Fruit fly (Drosophila melanogaster) whole organism, embryonic: Measurements from ENCODE around the gene CG31663.

Experiments
- ATbp ChIP-seq: fragments of 200-800 bp; sonication (Bioruptor generic); optimal IDR thresholded peaks from 2 replicates; lab custom pipeline; 2017; ENCODE audit warnings: missing biosample characterization, mild to moderate bottlenecking, missing genetic modification characterization, missing genetic modification reagents
- Ada2b ChIP-seq: fragments of 200-800 bp; sonication (Bioruptor generic); IDR thresholded peaks from 2 replicates; pipeline ENCODE4 v1.3.6; 2022; ENCODE audit warnings: missing biosample characterization, missing genetic modification characterization
- CG10462 ChIP-seq: fragments of 200-800 bp; sonication (Bioruptor generic); optimal IDR thresholded peaks from 2 replicates; lab custom pipeline; 2016; ENCODE audit warnings: missing biosample characterization, missing genetic modification characterization
- CG11085 ChIP-seq: fragments of 200-800 bp; sonication (Bioruptor generic); IDR thresholded peaks from 2 replicates; pipeline ENCODE4 v1.3.6; 2022; ENCODE audit warnings: missing biosample characterization, missing genetic modification characterization
- CG11695 ChIP-seq: fragments of 200-800 bp; sonication (Bioruptor generic); IDR thresholded peaks from 3 replicates; pipeline ENCODE4 v1.3.6; 2022; ENCODE audit warnings: missing biosample characterization, missing genetic modification characterization
- CG12236 ChIP-seq: fragments of 200-800 bp; sonication (Bioruptor generic); optimal IDR thresholded peaks from 2 replicates; lab custom pipeline; 2016; ENCODE audit warnings: missing biosample characterization, missing genetic modification characterization
- CG12659 ChIP-seq: fragments of 200-800 bp; sonication (Bioruptor generic); optimal IDR thresholded peaks from 3 replicates; lab custom pipeline; 2017; ENCODE audit warnings: mild to moderate bottlenecking, missing biosample characterization, missing genetic modification reagents, missing genetic modification characterization
- CG12744 ChIP-seq: fragments of 200-800 bp; sonication (Bioruptor generic); optimal IDR thresholded peaks from 2 replicates; lab custom pipeline; 2016; ENCODE audit warnings: missing biosample characterization, missing genetic modification characterization
- CG14014 ChIP-seq: fragments of 200-800 bp; sonication (Bioruptor generic); IDR thresholded peaks from 2 replicates; pipeline ENCODE4 v1.3.6; 2022; ENCODE audit warnings: missing biosample characterization, missing genetic modification characterization
- CG15696 ChIP-seq: fragments of 200-800 bp; sonication (Bioruptor generic); optimal IDR thresholded peaks from 2 replicates; lab custom pipeline; 2019; ENCODE audit warnings: missing biosample characterization, mild to moderate bottlenecking, missing genetic modification characterization, moderate library complexity
- CG16813 ChIP-seq: fragments of 200-800 bp; sonication (Bioruptor generic); IDR thresholded peaks from 3 replicates; pipeline ENCODE4 v1.3.6; 2022; ENCODE audit warnings: missing biosample characterization, missing genetic modification characterization; ENCODE audit not compliant: partially characterized antibody
- CG17385 ChIP-seq: fragments of 200-800 bp; sonication (Bioruptor generic); optimal IDR thresholded peaks from 3 replicates; lab custom pipeline; 2018; ENCODE audit warnings: missing biosample characterization, mild to moderate bottlenecking, missing genetic modification characterization
- CG17802 ChIP-seq: fragments of 200-800 bp; sonication (Bioruptor generic); optimal IDR thresholded peaks from 2 replicates; lab custom pipeline; 2018; ENCODE audit warnings: missing biosample characterization, mild to moderate bottlenecking, missing genetic modification characterization, moderate library complexity
- CG17829 ChIP-seq: fragments of 200-800 bp; optimal IDR thresholded peaks from 2 replicates; lab custom pipeline; 2019; ENCODE audit warnings: missing biosample characterization, mild to moderate bottlenecking, missing genetic modification characterization, moderate library complexity
- CG18599 ChIP-seq: fragments of 200-800 bp; sonication (Bioruptor generic); optimal IDR thresholded peaks from 3 replicates; lab custom pipeline; 2017; ENCODE audit warnings: missing biosample characterization, missing genetic modification characterization, mild to moderate bottlenecking, moderate library complexity, missing genetic modification reagents
- CG2202 ChIP-seq: fragments of 200-800 bp; sonication (Bioruptor generic); optimal IDR thresholded peaks from 2 replicates; lab custom pipeline; 2018; ENCODE audit warnings: missing biosample characterization, mild to moderate bottlenecking, missing genetic modification characterization
- CG30431 ChIP-seq: fragments of 200-800 bp; sonication (Bioruptor generic); optimal IDR thresholded peaks from 2 replicates; lab custom pipeline; 2017; ENCODE audit warnings: missing biosample characterization, missing genetic modification characterization
- CG32772 ChIP-seq: fragments of 200-800 bp; sonication (Bioruptor generic); IDR thresholded peaks from 2 replicates; pipeline ENCODE4 v1.3.6; 2022; ENCODE audit warnings: missing biosample characterization, missing genetic modification characterization
- CG4820 ChIP-seq: fragments of 200-800 bp; sonication (Bioruptor generic); optimal IDR thresholded peaks from 3 replicates; lab custom pipeline; 2016; ENCODE audit warnings: missing biosample characterization, missing genetic modification characterization
- CG7372 ChIP-seq: fragments of 200-800 bp; sonication (Bioruptor generic); IDR thresholded peaks from 2 replicates; pipeline ENCODE4 v1.3.6; 2022; ENCODE audit warnings: missing biosample characterization, missing genetic modification characterization
- CG7987 ChIP-seq: fragments of 200-800 bp; sonication (Bioruptor generic); optimal IDR thresholded peaks from 2 replicates; lab custom pipeline; 2018; ENCODE audit warnings: missing biosample characterization, mild to moderate bottlenecking, missing genetic modification characterization, moderate library complexity
- CG8359 ChIP-seq: fragments of 200-800 bp; sonication (Bioruptor generic); optimal IDR thresholded peaks from 2 replicates; lab custom pipeline; 2017; ENCODE audit warnings: missing biosample characterization, mild to moderate bottlenecking, missing genetic modification characterization, borderline replicate concordance
- CG9817 ChIP-seq: fragments of 200-800 bp; sonication (Bioruptor generic); optimal IDR thresholded peaks from 2 replicates; lab custom pipeline; 2018; ENCODE audit warnings: missing biosample characterization, mild to moderate bottlenecking, missing genetic modification characterization, moderate library complexity
- Camta ChIP-seq: fragments of 200-800 bp; sonication (Bioruptor generic); optimal IDR thresholded peaks from 2 replicates; lab custom pipeline; 2016; ENCODE audit warnings: missing biosample characterization, missing genetic modification characterization
- D ChIP-seq, 2 experiments: fragments of 200-800 bp in 1 of 2; fragments of >200 bp in 1 of 2; sonication (Bioruptor generic) in 1 of 2; optimal IDR thresholded peaks; 2 replicates in 1 of 2; 3 replicates in 1 of 2; lab custom pipeline; 2017; ENCODE audit warnings: mild to moderate bottlenecking in 1 of 2, missing biosample characterization in 1 of 2, missing genetic modification characterization in 1 of 2, missing genetic modification reagents in 1 of 2
- D19A ChIP-seq: fragments of 200-800 bp; optimal IDR thresholded peaks from 3 replicates; lab custom pipeline; 2019; ENCODE audit warnings: missing biosample characterization, mild to moderate bottlenecking, missing genetic modification characterization, moderate library complexity
- Ets65A ChIP-seq: fragments of 200-800 bp; sonication (Bioruptor generic); peaks from one replicate; lab custom pipeline; 2016; ENCODE audit warnings: missing biosample characterization, missing genetic modification characterization
- HmgZ ChIP-seq: fragments of 200-800 bp; sonication (Bioruptor generic); optimal IDR thresholded peaks from 2 replicates; lab custom pipeline; 2018; ENCODE audit warnings: missing biosample characterization, mild to moderate bottlenecking, missing genetic modification characterization
- Hr3 ChIP-seq: fragments of 200-800 bp; sonication (Bioruptor generic); optimal IDR thresholded peaks from 3 replicates; lab custom pipeline; 2016; ENCODE audit warnings: missing biosample characterization, missing genetic modification characterization
- Jarid2 ChIP-seq: fragments of 200-800 bp; sonication (Bioruptor generic); optimal IDR thresholded peaks from 3 replicates; lab custom pipeline; 2017; ENCODE audit warnings: mild to moderate bottlenecking, missing biosample characterization, missing genetic modification reagents, missing genetic modification characterization
- Lpt ChIP-seq: fragments of >200 bp; optimal IDR thresholded peaks from 2 replicates; lab custom pipeline; 2018; ENCODE audit warnings: missing biosample characterization, missing genetic modification characterization
- Myb ChIP-seq: fragments of 200-800 bp; sonication (Bioruptor generic); optimal IDR thresholded peaks from 2 replicates; lab custom pipeline; 2016; ENCODE audit warnings: missing biosample characterization, missing genetic modification characterization
- Oli ChIP-seq: fragments of 200-800 bp; sonication (Bioruptor generic); optimal IDR thresholded peaks from 2 replicates; lab custom pipeline; 2018; ENCODE audit warnings: missing biosample characterization, mild to moderate bottlenecking, missing genetic modification characterization, moderate library complexity
- Sry-β ChIP-seq: fragments of 200-800 bp; sonication (Bioruptor generic); optimal IDR thresholded peaks from 2 replicates; lab custom pipeline; 2018; ENCODE audit warnings: missing biosample characterization, mild to moderate bottlenecking, missing genetic modification characterization, moderate library complexity
- ash1 ChIP-seq: fragments of 200-800 bp; sonication (Bioruptor generic); optimal IDR thresholded peaks from 2 replicates; lab custom pipeline; 2018; ENCODE audit warnings: missing biosample characterization, mild to moderate bottlenecking, missing genetic modification characterization
- bab2 ChIP-seq: fragments of 200-800 bp; sonication (Bioruptor generic); optimal IDR thresholded peaks from 2 replicates; lab custom pipeline; 2016; ENCODE audit warnings: missing biosample characterization, missing genetic modification characterization
- danr ChIP-seq: fragments of 200-800 bp; sonication (Bioruptor generic); IDR thresholded peaks from 2 replicates; pipeline ENCODE4 v1.3.6; 2022; ENCODE audit warnings: missing biosample characterization, missing genetic modification characterization
- fd102C ChIP-seq: fragments of 200-800 bp; sonication (Bioruptor generic); optimal IDR thresholded peaks from 2 replicates; lab custom pipeline; 2018; ENCODE audit warnings: missing biosample characterization, mild to moderate bottlenecking, missing genetic modification characterization, moderate library complexity
- fd96Cb ChIP-seq: fragments of 200-800 bp; sonication (Bioruptor generic); optimal IDR thresholded peaks from 2 replicates; lab custom pipeline; 2018; ENCODE audit warnings: missing biosample characterization, mild to moderate bottlenecking, missing genetic modification characterization, moderate library complexity
- lola ChIP-seq, 3 experiments: fragments of >200 bp in 2 of 3; fragments of 200-800 bp in 1 of 3; sonication (Bioruptor generic) in 1 of 3; optimal IDR thresholded peaks; 2 replicates each; lab custom pipeline; 2017 to 2019; ENCODE audit warnings: missing biosample characterization in 3 of 3, missing genetic modification characterization in 3 of 3, mild to moderate bottlenecking in 1 of 3, moderate library complexity in 1 of 3
- nerfin-1 ChIP-seq: fragments of 200-800 bp; sonication (Bioruptor generic); optimal IDR thresholded peaks from 3 replicates; lab custom pipeline; 2019; ENCODE audit warnings: missing biosample characterization, mild to moderate bottlenecking, missing genetic modification characterization, moderate library complexity
- odd ChIP-seq: fragments of 200-800 bp; sonication (Bioruptor generic); optimal IDR thresholded peaks from 2 replicates; lab custom pipeline; 2017; ENCODE audit warnings: missing biosample characterization, mild to moderate bottlenecking, missing genetic modification characterization
- onecut ChIP-seq: fragments of 200-800 bp; sonication (Bioruptor generic); IDR thresholded peaks from 2 replicates; pipeline ENCODE4 v1.3.6; 2022; ENCODE audit warnings: missing biosample characterization, missing genetic modification characterization
- pb ChIP-seq: fragments of 200-800 bp; sonication (Bioruptor generic); optimal IDR thresholded peaks from 3 replicates; lab custom pipeline; 2016; ENCODE audit warnings: missing biosample characterization, missing genetic modification characterization
- row ChIP-seq: fragments of 200-800 bp; sonication (Bioruptor generic); IDR thresholded peaks from 3 replicates; pipeline ENCODE4 v1.3.6; 2022; ENCODE audit warnings: missing biosample characterization, missing genetic modification characterization
- sisA ChIP-seq: fragments of 200-800 bp; sonication (Bioruptor generic); IDR thresholded peaks from 2 replicates; pipeline ENCODE4 v1.3.6; 2022; ENCODE audit warnings: missing biosample characterization, missing genetic modification characterization
- trh ChIP-seq: fragments of 200-800 bp; sonication (Bioruptor generic); optimal IDR thresholded peaks from 2 replicates; lab custom pipeline; 2016; ENCODE audit warnings: missing biosample characterization, missing genetic modification characterization
- tx ChIP-seq: fragments of 200-800 bp; sonication (Bioruptor generic); optimal IDR thresholded peaks from 2 replicates; lab custom pipeline; 2016; ENCODE audit warnings: missing biosample characterization, missing genetic modification characterization
- vnd ChIP-seq: fragments of 200-800 bp; sonication (Bioruptor generic); IDR thresholded peaks from 3 replicates; pipeline ENCODE4 v1.3.6; 2022; ENCODE audit warnings: missing biosample characterization, missing genetic modification characterization; ENCODE audit not compliant: partially characterized antibody
- z ChIP-seq: fragments of 200-800 bp; sonication (Bioruptor generic); IDR thresholded peaks from 3 replicates; pipeline ENCODE4 v1.3.6; 2022; ENCODE audit warnings: missing biosample characterization, missing genetic modification characterization
- zfh1 ChIP-seq: fragments of 200-800 bp; sonication (Bioruptor generic); IDR thresholded peaks from 3 replicates; pipeline ENCODE4 v1.3.6; 2022; ENCODE audit warnings: missing biosample characterization, missing genetic modification characterization

CG31663 gene

DNA sequence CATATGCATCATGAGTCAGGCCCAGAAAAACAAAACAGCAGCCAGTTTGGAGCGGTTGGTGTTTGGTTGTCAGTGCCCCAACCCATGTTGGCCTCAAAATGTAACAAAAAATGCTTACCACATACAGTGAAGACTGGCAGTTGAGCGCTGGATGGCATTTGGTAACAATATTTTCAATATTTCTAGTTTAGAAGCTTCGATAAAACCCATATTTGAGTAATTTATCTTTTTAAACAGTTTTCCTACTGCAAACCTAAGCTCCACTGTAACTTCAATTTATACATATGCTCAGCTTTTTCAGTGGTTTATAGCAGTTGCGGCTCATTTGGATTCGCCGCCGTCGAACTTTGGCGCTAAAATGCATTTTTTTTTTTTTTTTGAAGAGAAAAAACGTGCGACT is 35.2 kb upstream of the CG31663 start (continued):
- TF ChIP-seq lola (GFP tag; optimal IDR thresholded peaks at IDR 0.05; lab: Kevin White, UChicago): no peak
- TF ChIP-seq onecut: no peak
- no peak for TF ChIP-seq CG16813 (GFP tag; lab: Robert Waterston, UW)
- no peak for TF ChIP-seq CG14014
- no peak for TF ChIP-seq vnd (GFP tag; lab: Robert Waterston, UW)
- peak; percentile 77 for TF ChIP-seq ATbp (GFP tag; lab: Kevin White, UChicago)
- no peak for TF ChIP-seq CG15696 (tag; lab: Kevin White, UChicago)
- TF ChIP-seq sisA: peak; percentile 73
- no peak for TF ChIP-seq Lpt (GFP tag; lab: Kevin White, UChicago)
- no peak for TF ChIP-seq danr (GFP tag; lab: Robert Waterston, UW)
- no peak for TF ChIP-seq trh (GFP tag; lab: Kevin White, UChicago)
- TF ChIP-seq fd102C (GFP tag; lab: Kevin White, UChicago): no peak
- TF ChIP-seq nerfin-1 (tag; lab: Kevin White, UChicago): no peak
- TF ChIP-seq Hr3: peak; percentile 45
- TF ChIP-seq odd (GFP tag; lab: Kevin White, UChicago): no peak
- no peak for TF ChIP-seq Camta (GFP tag; lab: Kevin White, UChicago)
- no peak for TF ChIP-seq CG17802 (tag; lab: Kevin White, UChicago)
- TF ChIP-seq CG12236 (GFP tag; lab: Kevin White, UChicago): no peak
- TF ChIP-seq HmgZ (tag; lab: Kevin White, UChicago): no peak
- peak; percentile 36 for TF ChIP-seq fd96Cb (tag; lab: Kevin White, UChicago)
- peak; percentile 38 for TF ChIP-seq CG17829 (tag; lab: Kevin White, UChicago)
- no peak for TF ChIP-seq CG8359 (GFP tag; lab: Kevin White, UChicago)
- TF ChIP-seq Oli (tag; lab: Kevin White, UChicago): peak; percentile 50
- TF ChIP-seq pb (GFP tag; lab: Kevin White, UChicago): no peak
- TF ChIP-seq CG12744 (GFP tag; lab: Kevin White, UChicago): no peak
- TF ChIP-seq CG2202: no peak
- TF ChIP-seq CG32772: peak; percentile 68
- no peak for TF ChIP-seq z (GFP tag; lab: Robert Waterston, UW)
- TF ChIP-seq CG4820 (GFP tag; lab: Kevin White, UChicago): no peak
- no peak for TF ChIP-seq D (optimal IDR thresholded peaks at IDR 0.05; lab: Kevin White, UChicago)
- peak; percentile 12 for TF ChIP-seq D (GFP tag; optimal IDR thresholded peaks at IDR 0.05; lab: Kevin White, UChicago)
- no peak for TF ChIP-seq D19A
- TF ChIP-seq ash1: no peak
- 0 out of 2 replicates have a peak, but pooled peaks have one; percentile 17 for TF ChIP-seq CG7372 (GFP tag; lab: Robert Waterston, UW)
- TF ChIP-seq Jarid2 (GFP tag; lab: Kevin White, UChicago): no peak
- TF ChIP-seq CG17385 (GFP tag; lab: Kevin White, UChicago): peak; percentile 46
- TF ChIP-seq Sry-β (GFP tag; lab: Kevin White, UChicago): no peak
- no peak for TF ChIP-seq CG7987 (GFP tag; lab: Kevin White, UChicago)
- TF ChIP-seq CG9817 (tag; lab: Kevin White, UChicago): no peak
- TF ChIP-seq CG18599 (GFP tag; lab: Kevin White, UChicago): no peak
- no peak for TF ChIP-seq CG11695 (GFP tag; lab: Robert Waterston, UW)
- TF ChIP-seq Ada2b (GFP tag; lab: Robert Waterston, UW): peak; percentile 61
- peak; percentile 81 for TF ChIP-seq Ets65A (GFP tag; lab: Kevin White, UChicago)
- no peak for TF ChIP-seq CG10462 (GFP tag; lab: Kevin White, UChicago)
- no peak for TF ChIP-seq tx (GFP tag; lab: Kevin White, UChicago)
- TF ChIP-seq Myb (GFP tag; lab: Kevin White, UChicago): no peak
- no peak for TF ChIP-seq CG30431 (GFP tag; lab: Kevin White, UChicago)
- TF ChIP-seq bab2 (GFP tag; lab: Kevin White, UChicago): no peak
- TF ChIP-seq CG12659 (GFP tag; lab: Kevin White, UChicago): peak; percentile 0
- peak; percentile 71 for TF ChIP-seq zfh1 (GFP tag; lab: Robert Waterston, UW)
- TF ChIP-seq row (GFP tag; lab: Robert Waterston, UW): peak; percentile 64
- TF ChIP-seq CG11085: no peak
